Fruit fly (Drosophila melanogaster): Measurements from ENCODE around the gene sloth1.

- TF ChIP-seq dac (GFP tag; optimal IDR thresholded peaks at IDR 0.05) (no peak), CG16779 (tag; optimal IDR thresholded peaks at IDR 0.05) (no peak), OdsH (GFP tag; optimal IDR thresholded peaks at IDR 0.05) (no peak), dsx (GFP tag; optimal IDR thresholded peaks at IDR 0.05; ENCODE audit: poor library complexity, severe bottlenecking) (no peak), CG3919 (GFP tag; optimal IDR thresholded peaks at IDR 0.05) (no peak), CG7368 (GFP tag; optimal IDR thresholded peaks at IDR 0.05) (no peak), CG6808 (GFP tag; optimal IDR thresholded peaks at IDR 0.05) (no peak), Eip93F (GFP tag; optimal IDR thresholded peaks at IDR 0.05) (no peak)
Measured at dm6 chrX:6993350-6993749, 17.8 kb upstream of the sloth1 start, which contains the start of gene Inx7.
